Fruit fly (Drosophila melanogaster): ENCODE data around the gene Rpn3.

Rpn3 gene

DNA sequence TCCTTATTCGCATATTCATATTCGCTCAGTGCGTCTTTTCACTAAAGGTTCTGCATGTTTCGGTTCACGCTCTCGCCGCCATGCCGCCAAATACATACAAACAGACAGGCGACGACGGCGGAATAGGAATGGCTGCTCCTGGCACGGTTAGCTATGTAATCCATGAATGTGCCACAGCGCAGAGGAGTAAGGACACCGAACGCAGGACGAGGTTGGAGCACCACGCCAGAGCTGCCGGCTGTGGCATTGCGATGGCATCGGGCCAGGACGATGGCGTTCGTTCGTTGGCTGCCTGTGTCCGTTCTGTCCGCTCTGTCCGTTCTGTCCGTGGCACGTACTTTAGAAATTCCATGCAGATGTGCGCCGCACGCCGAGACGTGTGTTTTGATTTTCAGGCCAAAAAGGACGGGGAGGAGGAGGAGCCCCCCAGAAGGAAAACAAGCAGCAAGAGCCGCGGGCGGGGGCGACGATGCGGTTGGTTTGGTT lies 36.7 kb upstream of the Rpn3 start:
- TF ChIP-seq CG18476 (GFP tag; optimal IDR thresholded peaks at IDR 0.05) (peak; percentile 0), CG17186 (GFP tag; optimal IDR thresholded peaks at IDR 0.05) (no peak), btn (GFP tag; optimal IDR thresholded peaks at IDR 0.05) (no peak), abd-A (tag; optimal IDR thresholded peaks at IDR 0.05) (peak; percentile 5), Aef1 (GFP tag; IDR thresholded peaks at IDR 0.05) (0 out of 3 replicates have a peak, but pooled peaks have one; percentile 2), ken (GFP tag; IDR thresholded peaks at IDR 0.05) (no peak), sd (tag; optimal IDR thresholded peaks at IDR 0.05) (peak; percentile 72), Bgb (GFP tag; IDR thresholded peaks at IDR 0.05; ENCODE audit: partially characterized antibody) (peak; percentile 33; the same call in 1 of the 2 replicates), crol (GFP tag; IDR thresholded peaks at IDR 0.05) (peak; percentile 82), CG7556 (GFP tag; optimal IDR thresholded peaks at IDR 0.05) (peak; percentile 53), sob (GFP tag; IDR thresholded peaks at IDR 0.05) (0 out of 2 replicates have a peak, but pooled peaks have one; percentile 2), mirr (GFP tag; optimal IDR thresholded peaks at IDR 0.05) (peak; percentile 46), lab (GFP tag; optimal IDR thresholded peaks at IDR 0.05) (peak; percentile 38), CG12104 (GFP tag; optimal IDR thresholded peaks at IDR 0.05) (peak; percentile 31), Deaf1 (tag; optimal IDR thresholded peaks at IDR 0.05) (peak; percentile 68), CG1233 (GFP tag; optimal IDR thresholded peaks at IDR 0.05) (no peak), dpn (GFP tag; optimal IDR thresholded peaks at IDR 0.05) (no peak), Side (GFP tag; optimal IDR thresholded peaks at IDR 0.05) (no peak), CG2199 (GFP tag; IDR thresholded peaks at IDR 0.05) (no peak), lilli (GFP tag; optimal IDR thresholded peaks at IDR 0.05) (peak; percentile 24), Ets65A (GFP tag) (peak; percentile 44), CG18599 (GFP tag; optimal IDR thresholded peaks at IDR 0.05) (peak; percentile 57), Meics (GFP tag; optimal IDR thresholded peaks at IDR 0.05) (peak; percentile 40), slbo (GFP tag; IDR thresholded peaks at IDR 0.05) (0 out of 2 replicates have a peak, but pooled peaks have one; percentile 1), esg (GFP tag; conservative IDR thresholded peaks at IDR 0.05) (0 out of 2 replicates have a peak, but pooled peaks have one; percentile 2), wor (GFP tag; IDR thresholded peaks at IDR 0.05) (peak; percentile 9; the same call in 1 of the 2 replicates), CG2889 (GFP tag; IDR thresholded peaks at IDR 0.05) (0 out of 3 replicates have a peak, but pooled peaks have one; percentile 10), CG31441 (GFP tag; IDR thresholded peaks at IDR 0.05) (0 out of 2 replicates have a peak, but pooled peaks have one; percentile 4), Hey (tag; optimal IDR thresholded peaks at IDR 0.05) (peak; percentile 71), gcm (GFP tag; optimal IDR thresholded peaks at IDR 0.05) (no peak), croc (GFP tag; conservative IDR thresholded peaks at IDR 0.05) (0 out of 3 replicates have a peak, but pooled peaks have one; percentile 4)

DNA sequence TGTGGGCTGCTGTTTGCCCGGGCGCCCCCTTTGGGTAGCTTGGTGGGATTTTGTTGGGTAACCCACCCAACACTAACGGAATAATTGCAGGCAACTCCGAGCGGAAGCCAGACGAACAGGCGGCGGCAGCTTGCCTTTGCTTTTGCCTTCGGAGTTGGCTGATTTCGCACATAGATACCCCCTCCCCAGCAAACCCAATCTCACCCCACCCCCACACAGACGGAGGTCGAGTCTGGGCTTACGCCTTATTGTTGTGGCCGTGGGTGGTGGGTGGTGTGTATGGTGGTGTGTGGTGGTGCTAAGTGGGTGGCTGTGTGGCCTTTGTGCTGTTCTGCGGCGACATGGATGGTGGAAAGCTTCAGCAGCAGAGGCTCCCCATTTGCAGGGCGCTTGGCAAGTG lies 36.0 kb upstream of the Rpn3 start:
- TF ChIP-seq hb (GFP tag; IDR thresholded peaks at IDR 0.05; ENCODE audit: partially characterized antibody): no peak
- no peak for TF ChIP-seq chif (GFP tag; optimal IDR thresholded peaks at IDR 0.05)
- TF ChIP-seq CG17359 (tag; optimal IDR thresholded peaks at IDR 0.05): no peak
- no peak for TF ChIP-seq CG6689 (GFP tag; IDR thresholded peaks at IDR 0.05)
- no peak for TF ChIP-seq CG17385 (GFP tag; optimal IDR thresholded peaks at IDR 0.05)
- no peak for TF ChIP-seq Fer1 (GFP tag; optimal IDR thresholded peaks at IDR 0.05)
- no peak for TF ChIP-seq wek (GFP tag; optimal IDR thresholded peaks at IDR 0.05)
- no peak for TF ChIP-seq CG7786 (GFP tag; optimal IDR thresholded peaks at IDR 0.05)
- TF ChIP-seq zen2 (GFP tag; IDR thresholded peaks at IDR 0.05; ENCODE audit: partially characterized antibody): peak; percentile 34; the same call in 1 of the 3 replicates
- no peak for TF ChIP-seq Usf (GFP tag; optimal IDR thresholded peaks at IDR 0.05)
- TF ChIP-seq gsb (GFP tag; IDR thresholded peaks at IDR 0.05): no peak
- no peak for TF ChIP-seq Hsf (GFP tag; optimal IDR thresholded peaks at IDR 0.05)
- TF ChIP-seq prd (optimal IDR thresholded peaks at IDR 0.05): no peak
- no peak for TF ChIP-seq prd (GFP tag; IDR thresholded peaks at IDR 0.05)
- no peak for TF ChIP-seq CG33213 (GFP tag; optimal IDR thresholded peaks at IDR 0.05)
- 0 out of 3 replicates have a peak, but pooled peaks have one; percentile 7 for TF ChIP-seq ci (GFP tag; IDR thresholded peaks at IDR 0.05)
- TF ChIP-seq Adf1 (GFP tag; IDR thresholded peaks at IDR 0.05): peak; percentile 7; the same call in 1 of the 2 replicates
- no peak for TF ChIP-seq Ets65A (GFP tag)
- no peak for TF ChIP-seq CG3407 (GFP tag; optimal IDR thresholded peaks at IDR 0.05)
- no peak for TF ChIP-seq CG4282 (GFP tag; optimal IDR thresholded peaks at IDR 0.05)
- TF ChIP-seq CG10267 (tag; optimal IDR thresholded peaks at IDR 0.05): no peak
- TF ChIP-seq lilli (GFP tag; optimal IDR thresholded peaks at IDR 0.05): no peak
